Fruit fly (Drosophila melanogaster): ENCODE data around the gene Cpr31A.

DNA sequence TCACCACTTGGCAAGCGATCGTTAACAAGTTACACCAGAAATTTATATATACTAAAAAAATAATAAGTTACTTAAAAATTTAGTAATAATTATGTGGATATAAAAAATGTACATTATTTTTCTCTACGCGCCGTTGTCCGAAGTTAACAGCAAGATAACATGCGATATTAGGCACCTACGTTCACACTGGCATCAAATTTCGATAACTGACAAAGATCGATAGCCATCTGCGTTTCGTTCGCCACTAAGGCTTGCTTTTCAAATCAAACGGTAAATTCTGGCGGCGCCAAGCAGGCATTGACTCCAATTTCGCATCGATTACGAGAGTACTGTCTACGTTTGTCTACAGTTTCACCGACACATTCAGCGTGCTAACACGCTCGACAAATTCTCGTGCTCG, 2.7 kb downstream of the Cpr31A start, which contains the start of gene Pen:
- TF ChIP-seq CG34367 (tag; optimal IDR thresholded peaks at IDR 0.05), result no peak
- TF ChIP-seq CG32121 (GFP tag; IDR thresholded peaks at IDR 0.05), result no peak
- peak; percentile 40 for TF ChIP-seq EcR (GFP tag; optimal IDR thresholded peaks at IDR 0.05)
- TF ChIP-seq CG10348 (GFP tag; IDR thresholded peaks at IDR 0.05), result no peak

Measured in whole organism, pupa.